Fruit fly (Drosophila melanogaster): Measurements from ENCODE around the gene CG18749.

DNA sequence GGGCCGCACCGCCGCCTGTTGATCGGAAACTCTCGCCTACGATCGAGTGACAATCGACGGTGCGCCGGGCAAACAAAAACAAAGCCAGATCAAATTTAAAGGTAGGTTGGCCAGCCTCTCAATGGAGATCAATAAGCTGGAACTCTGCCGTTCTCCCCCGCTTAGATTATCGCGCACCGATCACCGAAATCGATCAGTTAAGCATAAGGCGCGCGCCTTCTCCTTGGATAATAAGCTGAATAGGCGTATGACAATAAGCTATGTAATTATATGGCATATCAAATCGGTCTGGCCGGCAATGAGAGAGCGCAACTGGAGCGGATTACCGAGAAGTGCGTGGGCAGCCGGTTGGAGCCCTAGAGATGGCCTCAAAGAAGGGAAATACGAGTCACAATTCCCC, 45.5 kb upstream of the CG18749 start:
- TF ChIP-seq CG9139 (GFP tag; optimal IDR thresholded peaks at IDR 0.05) (no peak), Met (GFP tag; optimal IDR thresholded peaks at IDR 0.05) (no peak), Eip75B (GFP tag; optimal IDR thresholded peaks at IDR 0.05) (no peak)
